Worm (Caenorhabditis elegans): ENCODE measurements around the gene clec-165.

clec-165 gene

DNA sequence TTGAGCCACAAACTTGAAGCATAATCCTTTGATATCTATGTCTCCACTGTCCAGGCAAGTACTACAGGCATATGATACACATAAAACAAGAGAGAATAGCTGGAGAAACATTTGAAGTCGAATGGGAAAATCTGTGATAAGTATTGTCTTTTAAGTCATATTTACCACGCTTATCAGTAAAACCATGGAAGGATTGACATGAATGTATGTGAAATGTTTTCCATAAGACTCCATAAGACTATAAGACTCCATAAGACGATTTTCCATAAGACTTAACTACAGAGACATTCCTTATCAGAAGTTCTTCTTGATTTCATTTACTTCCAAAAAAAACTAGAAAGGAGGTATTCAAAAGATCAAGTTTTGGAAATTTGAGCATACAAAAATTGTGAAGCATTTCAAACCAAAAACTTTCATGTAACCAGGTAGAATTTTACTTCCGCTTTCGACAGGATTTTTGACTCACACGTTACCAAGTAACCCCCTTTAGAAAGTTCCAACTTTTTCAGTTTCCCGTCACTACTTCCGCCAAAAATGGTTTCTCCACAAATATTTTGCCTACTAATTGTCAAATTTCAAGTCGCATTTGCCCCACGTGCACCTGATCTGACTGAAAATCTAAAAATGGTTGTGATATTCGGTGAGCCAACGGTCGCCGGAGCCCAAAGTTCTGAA, at the start of gene clec-165, which contains the start of gene F38A1.11:
Gene clec-165 (minus strand): TSS at position 125 of the 675 bp plus-strand sequence.
Gene F38A1.11 (plus strand): TSS at position 625 of the 675 bp plus-strand sequence.
- TF ChIP-seq elt-2 (tag; optimal IDR thresholded peaks at IDR 0.05) (no peak), hlh-30 (tag; optimal IDR thresholded peaks at IDR 0.05; ENCODE audit: insufficient read depth) (no peak), hlh-13 (GFP tag; optimal IDR thresholded peaks at IDR 0.05) (no peak), unc-42 (tag; optimal IDR thresholded peaks at IDR 0.05) (no peak), ceh-18 (tag; optimal IDR thresholded peaks at IDR 0.05) (no peak), C38D4.7 (GFP tag; optimal IDR thresholded peaks at IDR 0.05) (no peak), hlh-15 (tag; optimal IDR thresholded peaks at IDR 0.05) (no peak), ets-4 (tag; optimal IDR thresholded peaks at IDR 0.05) (no peak), ttx-3 (tag; optimal IDR thresholded peaks at IDR 0.05) (no peak), ceh-2 (tag; optimal IDR thresholded peaks at IDR 0.05) (no peak), T23F11.4 (GFP tag; optimal IDR thresholded peaks at IDR 0.05) (no peak), ceh-6 (GFP tag; optimal IDR thresholded peaks at IDR 0.05) (no peak), ceh-31 (tag; optimal IDR thresholded peaks at IDR 0.05) (no peak)

DNA sequence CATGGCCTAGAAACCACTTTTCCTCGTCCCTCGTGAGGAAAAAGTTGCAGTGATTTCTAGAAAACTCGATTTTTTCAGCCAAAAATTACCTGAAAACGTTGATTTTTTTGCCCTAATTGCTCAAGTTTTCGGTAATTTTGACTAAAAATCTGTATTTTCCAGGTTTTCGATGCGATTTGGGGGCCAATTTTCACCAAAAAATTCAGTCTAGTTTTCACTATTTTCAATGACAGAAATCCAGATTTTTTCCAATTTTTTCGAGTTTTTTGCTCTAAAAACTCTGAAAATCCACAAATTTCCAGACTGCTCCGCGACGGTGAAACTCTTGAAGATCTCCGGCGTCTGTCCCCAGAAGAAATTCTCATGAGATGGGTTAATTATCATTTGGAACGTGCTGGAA, 42.6 kb upstream of the clec-165 start, which contains the start of gene plst-1:
Gene plst-1 (plus strand): TSS at position 301 of the 400 bp plus-strand sequence.
- no peak for TF ChIP-seq pha-4 (tag; optimal IDR thresholded peaks at IDR 0.05)
- no peak for TF ChIP-seq tbx-7 (tag; optimal IDR thresholded peaks at IDR 0.05)
- no peak for TF ChIP-seq hlh-6 (tag; optimal IDR thresholded peaks at IDR 0.05)
- no peak for TF ChIP-seq zip-5 (tag; optimal IDR thresholded peaks at IDR 0.05)
- TF ChIP-seq ahr-1 (tag; optimal IDR thresholded peaks at IDR 0.05): no peak
- no peak for TF ChIP-seq pha-2 (tag; optimal IDR thresholded peaks at IDR 0.05)
- no peak for TF ChIP-seq ceh-18 (tag; optimal IDR thresholded peaks at IDR 0.05)
- no peak for TF ChIP-seq pat-9 (tag; optimal IDR thresholded peaks at IDR 0.05)
- TF ChIP-seq ceh-19 (GFP tag; optimal IDR thresholded peaks at IDR 0.05): no peak
- no peak for TF ChIP-seq ama-1 (optimal IDR thresholded peaks at IDR 0.05)

DNA sequence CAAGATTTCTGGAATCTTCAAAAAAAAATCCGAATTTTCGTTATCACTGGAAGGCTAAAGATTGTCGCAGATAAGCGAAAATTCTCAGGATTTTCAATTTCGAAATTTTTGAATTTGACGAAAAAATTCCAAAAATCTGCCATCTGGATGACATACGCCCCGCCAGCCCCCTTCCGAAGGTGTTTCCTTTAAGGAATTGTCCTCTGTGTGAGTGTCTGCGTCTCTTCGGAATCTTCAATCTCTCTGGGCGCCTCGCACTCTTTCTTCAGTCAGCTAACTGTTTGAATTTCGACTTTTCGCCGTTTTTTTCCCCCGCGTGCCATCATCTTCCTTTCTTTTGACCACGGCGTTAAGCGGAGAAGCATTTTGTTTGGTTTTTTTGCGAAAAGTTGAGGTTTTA, 39.9 kb upstream of the clec-165 start:
- TF ChIP-seq npax-4 (tag; optimal IDR thresholded peaks at IDR 0.05) (no peak), sox-4 (tag; optimal IDR thresholded peaks at IDR 0.05) (no peak), pha-4 (tag; optimal IDR thresholded peaks at IDR 0.05) (no peak), hlh-6 (tag; optimal IDR thresholded peaks at IDR 0.05) (no peak), pha-2 (tag; optimal IDR thresholded peaks at IDR 0.05) (no peak), elt-2 (tag; optimal IDR thresholded peaks at IDR 0.05) (no peak), F13H6.1 (tag; optimal IDR thresholded peaks at IDR 0.05) (no peak), pqm-1 (tag; optimal IDR thresholded peaks at IDR 0.05) (no peak), gmeb-2 (tag; optimal IDR thresholded peaks at IDR 0.05) (no peak), dmd-4 (tag; optimal IDR thresholded peaks at IDR 0.05; ENCODE audit: borderline replicate concordance) (no peak), unc-42 (tag; optimal IDR thresholded peaks at IDR 0.05) (no peak), lim-6 (tag; optimal IDR thresholded peaks at IDR 0.05) (no peak), K09A11.1 (tag; optimal IDR thresholded peaks at IDR 0.05; ENCODE audit: insufficient read depth) (no peak), ref-2 (tag; optimal IDR thresholded peaks at IDR 0.05) (no peak), ceh-45 (GFP tag; IDR thresholded peaks at IDR 0.05) (no peak), ceh-24 (tag; optimal IDR thresholded peaks at IDR 0.05) (no peak), T23F11.4 (GFP tag; optimal IDR thresholded peaks at IDR 0.05) (no peak), pros-1 (tag; optimal IDR thresholded peaks at IDR 0.05) (no peak), fkh-6 (tag; optimal IDR thresholded peaks at IDR 0.05) (no peak), ceh-19 (GFP tag; optimal IDR thresholded peaks at IDR 0.05) (no peak)

DNA sequence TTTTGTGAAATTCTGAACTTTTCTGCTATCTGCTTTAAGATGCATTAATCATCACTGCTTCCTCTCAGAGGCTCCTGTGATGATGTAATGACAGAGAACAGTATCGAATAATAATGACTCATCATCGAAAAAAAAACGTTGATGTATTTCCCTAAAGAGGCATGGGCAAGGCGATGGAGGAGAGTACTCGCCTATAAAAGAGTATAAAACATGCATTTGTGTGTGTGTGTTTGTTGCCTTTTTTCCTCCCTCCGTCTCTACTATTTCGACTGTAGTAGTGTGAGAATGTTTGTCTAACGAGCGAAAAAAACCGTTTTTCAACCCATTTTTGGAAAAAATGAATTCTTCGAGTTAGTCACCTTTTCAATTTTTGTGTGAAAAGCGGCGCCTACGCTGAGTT, 38.2 kb upstream of the clec-165 start:
- TF ChIP-seq dmd-4 (tag; optimal IDR thresholded peaks at IDR 0.05; ENCODE audit: borderline replicate concordance): no peak
- TF ChIP-seq ceh-48 (tag; optimal IDR thresholded peaks at IDR 0.05): no peak
- TF ChIP-seq hlh-13 (GFP tag; optimal IDR thresholded peaks at IDR 0.05): no peak
- no peak for TF ChIP-seq ama-1 (optimal IDR thresholded peaks at IDR 0.05)
- TF ChIP-seq unc-42 (tag; optimal IDR thresholded peaks at IDR 0.05): no peak
- no peak for TF ChIP-seq pha-2 (tag; optimal IDR thresholded peaks at IDR 0.05)
- TF ChIP-seq dve-1 (tag; optimal IDR thresholded peaks at IDR 0.05): no peak
- TF ChIP-seq elt-4 (tag; optimal IDR thresholded peaks at IDR 0.05): no peak
- no peak for TF ChIP-seq sox-4 (tag; optimal IDR thresholded peaks at IDR 0.05)
- no peak for TF ChIP-seq unc-86 (tag; optimal IDR thresholded peaks at IDR 0.05)
- no peak for TF ChIP-seq hlh-15 (tag; optimal IDR thresholded peaks at IDR 0.05)
- TF ChIP-seq lin-11 (tag; optimal IDR thresholded peaks at IDR 0.05): no peak
- TF ChIP-seq ceh-45 (GFP tag; IDR thresholded peaks at IDR 0.05): no peak
- no peak for TF ChIP-seq ref-2 (tag; optimal IDR thresholded peaks at IDR 0.05)
- TF ChIP-seq zip-5 (tag; optimal IDR thresholded peaks at IDR 0.05): no peak
- no peak for TF ChIP-seq ceh-30 (tag; optimal IDR thresholded peaks at IDR 0.05)
- no peak for TF ChIP-seq ttx-3 (tag; optimal IDR thresholded peaks at IDR 0.05)
- TF ChIP-seq ceh-2 (tag; optimal IDR thresholded peaks at IDR 0.05): no peak
- TF ChIP-seq ceh-34 (tag; optimal IDR thresholded peaks at IDR 0.05): no peak
- no peak for TF ChIP-seq nfya-1 (tag; optimal IDR thresholded peaks at IDR 0.05)

Measured in whole organism, late embryonic.